Worm (Caenorhabditis elegans): Measurements from ENCODE around the gene mig-6.

- TF ChIP-seq unc-130 (GFP tag; optimal IDR thresholded peaks at IDR 0.05): no peak
- TF ChIP-seq nhr-27 (tag; optimal IDR thresholded peaks at IDR 0.05): no peak
- TF ChIP-seq snpc-4 (GFP tag; optimal IDR thresholded peaks at IDR 0.05): no peak
- no peak for TF ChIP-seq snpc-4 (tag; optimal IDR thresholded peaks at IDR 0.05)
- no peak for TF ChIP-seq attf-5 (GFP tag; optimal IDR thresholded peaks at IDR 0.05)
- TF ChIP-seq unc-62 (GFP tag; optimal IDR thresholded peaks at IDR 0.05): no peak
- no peak for TF ChIP-seq him-1 (tag; optimal IDR thresholded peaks at IDR 0.05)
- no peak for TF ChIP-seq hmg-1.2 (GFP tag; IDR thresholded peaks at IDR 0.05)
- no peak for TF ChIP-seq atf-7 (tag; optimal IDR thresholded peaks at IDR 0.05)
- no peak for TF ChIP-seq nhr-90 (tag; optimal IDR thresholded peaks at IDR 0.05)
- TF ChIP-seq K11D2.4 (GFP tag; IDR thresholded peaks at IDR 0.05): no peak
- no peak for TF ChIP-seq nfya-1 (tag; optimal IDR thresholded peaks at IDR 0.05; ENCODE audit: borderline replicate concordance, insufficient read depth)
- no peak for TF ChIP-seq snpc-1.1 (tag; optimal IDR thresholded peaks at IDR 0.05; ENCODE audit: insufficient read depth)
- no peak for TF ChIP-seq C17E4.6 (GFP tag; IDR thresholded peaks at IDR 0.05)
Measured at ce11 chrV:7822655-7823054, 4.4 kb upstream of the mig-6 start.

Data from whole organism, young adult.